Fruit fly (Drosophila melanogaster) whole organism, adult: ENCODE data around the gene sturkopf.

Experiments used
- CG12768 ChIP-seq: fragments of 200-800 bp; sonication (Bioruptor generic); optimal IDR thresholded peaks from 2 replicates; lab custom pipeline; 2017; ENCODE audit warnings: missing biosample characterization, missing genetic modification characterization, mild to moderate bottlenecking, moderate library complexity, missing genetic modification reagents
- CG14711 ChIP-seq: fragments of 200-800 bp; sonication (Bioruptor generic); optimal IDR thresholded peaks from 2 replicates; lab custom pipeline; 2018; ENCODE audit warnings: missing biosample characterization, mild to moderate bottlenecking, missing genetic modification characterization, moderate library complexity
- CG1620 ChIP-seq: fragments of 200-800 bp; sonication (Bioruptor generic); optimal IDR thresholded peaks from 2 replicates; lab custom pipeline; 2016; ENCODE audit warnings: missing biosample characterization, missing genetic modification characterization
- bab1 ChIP-seq: fragments of 200-800 bp; sonication (Bioruptor generic); optimal IDR thresholded peaks from 3 replicates; lab custom pipeline; 2019; ENCODE audit warnings: missing biosample characterization, mild to moderate bottlenecking, missing genetic modification characterization, moderate library complexity
- cnc ChIP-seq, 2 experiments: fragments of >200 bp; optimal IDR thresholded peaks; 2 replicates each; lab custom pipeline; 2017
- kay ChIP-seq: fragments of 200-800 bp; sonication (Bioruptor generic); peaks from one replicate; lab custom pipeline; 2016; ENCODE audit warnings: missing biosample characterization, missing genetic modification characterization, borderline replicate concordance

- TF ChIP-seq CG14711 (no peak), CG1620 (no peak), bab1 (GFP tag; lab: Kevin White, UChicago) (no peak), cnc (optimal IDR thresholded peaks at IDR 0.05; lab: Kevin White, UChicago) (no peak), CG12768 (GFP tag; lab: Kevin White, UChicago) (no peak), kay (GFP tag; lab: Kevin White, UChicago) (no peak)
Observed at dm6 chr3L:1294835-1295234, 18.3 kb downstream of the sturkopf start.
